Fruit fly (Drosophila melanogaster): ENCODE results near the gene shps.

shps gene

DNA sequence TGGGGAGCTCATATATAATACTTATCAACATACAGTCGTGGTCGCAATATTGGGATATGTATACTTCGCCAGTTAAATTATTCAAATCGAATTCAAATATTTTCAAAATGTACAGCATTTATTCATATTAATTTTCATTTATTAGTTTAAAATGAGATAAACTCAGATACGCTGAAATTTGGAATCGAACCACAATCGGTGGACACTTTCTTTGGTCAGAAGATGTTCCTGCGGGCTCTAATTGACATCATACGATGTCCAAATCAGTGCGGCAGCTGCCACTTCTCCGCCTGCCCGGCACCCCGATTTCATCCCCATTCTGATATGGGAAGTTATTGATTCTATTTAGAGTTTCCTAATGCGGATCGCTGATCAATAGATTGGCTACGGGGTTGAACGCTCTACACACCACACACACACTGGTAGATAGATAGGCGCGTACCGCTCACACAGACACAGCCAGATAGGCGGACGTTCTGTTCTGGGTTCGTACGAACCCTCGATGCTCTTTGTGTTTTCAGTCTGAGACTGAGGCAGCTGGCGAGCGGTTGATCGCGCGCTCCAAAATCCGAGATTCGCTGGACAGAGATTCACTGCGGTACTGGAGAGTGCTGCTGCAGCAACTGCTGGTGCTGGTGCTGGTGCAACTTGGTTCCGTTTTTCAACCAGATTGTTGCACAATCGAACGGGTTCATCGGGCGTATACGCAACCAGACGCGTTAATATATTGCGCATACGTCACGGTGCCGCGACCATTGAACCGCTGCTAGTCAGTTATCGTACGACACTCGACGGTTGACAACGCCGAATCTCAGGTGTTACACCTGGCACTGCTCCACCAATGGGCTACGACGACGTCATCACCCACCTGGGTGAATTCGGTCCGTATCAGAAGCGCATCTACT lies 3.0 kb upstream of the shps start, which contains the start of gene Orct:
Gene Orct, plus strand, starts transcription at position 157 of the 905 bp plus-strand sequence.
- TF ChIP-seq CG12605 (GFP tag; IDR thresholded peaks at IDR 0.05) = no peak
- peak; percentile 65 for TF ChIP-seq CG14655 (GFP tag; optimal IDR thresholded peaks at IDR 0.05)
- peak; percentile 65 for TF ChIP-seq Snoo (tag; optimal IDR thresholded peaks at IDR 0.05)
- TF ChIP-seq CG9948 (tag; optimal IDR thresholded peaks at IDR 0.05) = peak; percentile 50
- peak; percentile 52 for TF ChIP-seq CG8301 (tag; optimal IDR thresholded peaks at IDR 0.05)
- no peak for TF ChIP-seq rn (GFP tag; IDR thresholded peaks at IDR 0.05)
- peak; percentile 59 for TF ChIP-seq EcR (GFP tag; optimal IDR thresholded peaks at IDR 0.05)
- no peak for TF ChIP-seq Ets98B (GFP tag; IDR thresholded peaks at IDR 0.05)
- no peak for TF ChIP-seq CG10348 (GFP tag; IDR thresholded peaks at IDR 0.05)
- TF ChIP-seq Pif1B (GFP tag; optimal IDR thresholded peaks at IDR 0.05) = peak; percentile 21
- peak; percentile 76 for TF ChIP-seq CG8159 (tag; optimal IDR thresholded peaks at IDR 0.05)
- TF ChIP-seq gl (tag; optimal IDR thresholded peaks at IDR 0.05) = no peak
- peak; percentile 60 for TF ChIP-seq CG15710 (tag; optimal IDR thresholded peaks at IDR 0.05)
- TF ChIP-seq CG13204 (GFP tag; optimal IDR thresholded peaks at IDR 0.05) = peak; percentile 96
- peak; percentile 34 for TF ChIP-seq CG17806 (tag; optimal IDR thresholded peaks at IDR 0.05)
- no peak; the same call in 2 of the 3 replicates for TF ChIP-seq CG4496 (GFP tag; IDR thresholded peaks at IDR 0.05)
- TF ChIP-seq CG34367 (tag; optimal IDR thresholded peaks at IDR 0.05) = peak; percentile 6
- TF ChIP-seq CG32121 (GFP tag; IDR thresholded peaks at IDR 0.05) = peak; percentile 46; the same call in 1 of the 2 replicates
- peak; percentile 47; the same call in 2 of the 3 replicates for TF ChIP-seq fd96Ca (GFP tag; IDR thresholded peaks at IDR 0.05)
- TF ChIP-seq Pif1A (GFP tag; optimal IDR thresholded peaks at IDR 0.05) = peak; percentile 65

DNA sequence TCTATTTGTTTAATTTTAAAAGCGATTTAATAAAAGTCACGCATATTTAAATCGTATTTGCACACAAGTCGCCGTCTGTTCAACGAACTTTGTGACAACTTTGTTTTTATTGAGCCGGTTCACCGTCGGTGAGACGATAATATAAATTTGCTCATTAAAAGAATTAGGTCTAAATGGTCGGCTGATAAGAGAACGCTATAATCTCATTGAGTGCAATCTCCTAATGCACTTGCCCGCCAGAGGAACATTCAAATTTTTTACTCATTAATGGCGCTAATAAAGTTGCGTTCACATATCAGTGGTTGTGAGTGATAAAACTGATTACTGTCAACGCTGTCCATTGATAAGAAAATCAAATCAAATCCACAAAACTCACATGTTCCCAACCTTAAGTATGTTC lies 634 bp upstream of the shps start:
- TF ChIP-seq gl (tag; optimal IDR thresholded peaks at IDR 0.05) = no peak

DNA sequence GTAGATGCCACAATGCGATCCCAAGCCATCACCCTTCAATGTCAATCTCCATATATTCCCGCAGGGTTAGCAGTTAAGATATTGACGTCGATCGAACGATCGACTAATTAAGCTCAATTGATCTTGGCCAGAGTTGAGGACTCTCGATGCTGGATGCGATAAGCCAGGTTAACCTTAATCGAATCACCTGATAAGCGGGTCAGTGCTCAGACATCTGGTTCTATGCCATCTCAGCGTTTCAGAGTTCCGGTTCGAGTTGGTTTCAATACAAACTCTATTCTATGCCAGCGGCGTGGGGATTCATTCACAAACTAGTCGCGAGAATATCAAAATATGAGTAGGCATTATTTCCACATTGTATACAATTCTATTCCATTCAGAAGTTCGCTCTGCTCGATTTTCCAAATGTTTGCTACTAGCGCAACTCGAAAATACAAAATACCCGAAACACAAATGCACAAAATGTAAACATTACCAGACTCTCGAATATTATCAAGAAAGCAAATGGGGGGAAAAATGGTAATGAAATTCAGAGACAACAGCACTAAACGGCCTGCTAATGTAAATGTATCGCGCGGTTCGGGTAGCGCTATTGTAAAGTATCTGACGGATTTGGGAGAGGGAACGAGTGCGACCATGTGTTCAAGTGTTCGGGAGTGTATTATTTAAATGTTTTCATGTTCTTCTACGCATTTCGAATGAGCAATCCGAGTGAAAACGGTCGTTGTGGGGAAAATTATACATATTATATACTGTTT lies 3.4 kb downstream of the shps start:
- TF ChIP-seq fd96Ca (GFP tag; IDR thresholded peaks at IDR 0.05) (no peak), Pif1B (GFP tag; optimal IDR thresholded peaks at IDR 0.05) (no peak), CG32121 (GFP tag; IDR thresholded peaks at IDR 0.05) (no peak), CG34367 (tag; optimal IDR thresholded peaks at IDR 0.05) (no peak), Ets98B (GFP tag; IDR thresholded peaks at IDR 0.05) (no peak), CG12605 (GFP tag; IDR thresholded peaks at IDR 0.05) (no peak), CG8159 (tag; optimal IDR thresholded peaks at IDR 0.05) (no peak), CG13204 (GFP tag; optimal IDR thresholded peaks at IDR 0.05) (no peak), CG17806 (tag; optimal IDR thresholded peaks at IDR 0.05) (no peak), CG8301 (tag; optimal IDR thresholded peaks at IDR 0.05) (no peak), CG15710 (tag; optimal IDR thresholded peaks at IDR 0.05) (no peak), CG10348 (GFP tag; IDR thresholded peaks at IDR 0.05) (no peak), Pif1A (GFP tag; optimal IDR thresholded peaks at IDR 0.05) (no peak), rn (GFP tag; IDR thresholded peaks at IDR 0.05) (no peak), CG4496 (GFP tag; IDR thresholded peaks at IDR 0.05) (no peak), CG14655 (GFP tag; optimal IDR thresholded peaks at IDR 0.05) (no peak), EcR (GFP tag; optimal IDR thresholded peaks at IDR 0.05) (no peak), CG9948 (tag; optimal IDR thresholded peaks at IDR 0.05) (no peak)

DNA sequence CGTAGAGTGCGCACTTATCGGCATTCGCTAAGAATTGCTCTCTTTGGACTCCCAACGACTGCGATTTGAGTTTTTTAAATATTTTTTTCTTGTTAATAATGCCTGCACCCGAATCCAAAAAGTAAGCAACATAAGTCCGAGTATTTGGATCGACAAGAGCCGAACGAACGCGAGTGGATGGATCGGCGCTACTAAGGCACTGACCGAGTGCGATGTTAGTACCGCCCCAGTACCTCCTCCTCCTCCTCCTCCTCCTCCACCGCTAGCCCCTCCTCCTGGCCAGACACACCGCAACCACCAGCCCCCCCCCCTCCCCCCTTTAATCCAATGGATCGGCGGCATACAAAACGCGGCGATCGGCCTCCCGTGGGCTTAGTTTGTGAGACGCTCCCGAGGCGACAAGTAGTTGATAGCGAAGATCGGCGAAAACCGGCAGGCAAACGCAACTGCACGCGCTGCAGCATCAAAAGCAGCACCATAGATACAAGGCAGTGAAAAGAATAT lies 4.3 kb downstream of the shps start, which contains the start of gene CG6356:
Gene CG6356, plus strand, starts transcription at position 374 of the 504 bp plus-strand sequence.
- TF ChIP-seq Pif1B (GFP tag; optimal IDR thresholded peaks at IDR 0.05) (no peak), gl (tag; optimal IDR thresholded peaks at IDR 0.05) (no peak), CG8159 (tag; optimal IDR thresholded peaks at IDR 0.05) (no peak), CG14655 (GFP tag; optimal IDR thresholded peaks at IDR 0.05) (peak; percentile 55), CG4496 (GFP tag; IDR thresholded peaks at IDR 0.05) (peak; percentile 67), CG10348 (GFP tag; IDR thresholded peaks at IDR 0.05) (no peak), fd96Ca (GFP tag; IDR thresholded peaks at IDR 0.05) (peak; percentile 50; the same call in 1 of the 3 replicates), CG15710 (tag; optimal IDR thresholded peaks at IDR 0.05) (no peak), Ets98B (GFP tag; IDR thresholded peaks at IDR 0.05) (peak; percentile 42; the same call in 1 of the 2 replicates), CG17806 (tag; optimal IDR thresholded peaks at IDR 0.05) (no peak), rn (GFP tag; IDR thresholded peaks at IDR 0.05) (no peak), EcR (GFP tag; optimal IDR thresholded peaks at IDR 0.05) (peak; percentile 60), Snoo (tag; optimal IDR thresholded peaks at IDR 0.05) (no peak), CG32121 (GFP tag; IDR thresholded peaks at IDR 0.05) (peak; percentile 62; the same call in 1 of the 2 replicates), D1 (tag; optimal IDR thresholded peaks at IDR 0.05) (no peak), CG9948 (tag; optimal IDR thresholded peaks at IDR 0.05) (no peak), CG8301 (tag; optimal IDR thresholded peaks at IDR 0.05) (peak; percentile 25), CG13204 (GFP tag; optimal IDR thresholded peaks at IDR 0.05) (peak; percentile 86), CG34367 (tag; optimal IDR thresholded peaks at IDR 0.05) (no peak), Pif1A (GFP tag; optimal IDR thresholded peaks at IDR 0.05) (no peak), CG12605 (GFP tag; IDR thresholded peaks at IDR 0.05) (peak; percentile 47; the same call in 1 of the 2 replicates)

DNA sequence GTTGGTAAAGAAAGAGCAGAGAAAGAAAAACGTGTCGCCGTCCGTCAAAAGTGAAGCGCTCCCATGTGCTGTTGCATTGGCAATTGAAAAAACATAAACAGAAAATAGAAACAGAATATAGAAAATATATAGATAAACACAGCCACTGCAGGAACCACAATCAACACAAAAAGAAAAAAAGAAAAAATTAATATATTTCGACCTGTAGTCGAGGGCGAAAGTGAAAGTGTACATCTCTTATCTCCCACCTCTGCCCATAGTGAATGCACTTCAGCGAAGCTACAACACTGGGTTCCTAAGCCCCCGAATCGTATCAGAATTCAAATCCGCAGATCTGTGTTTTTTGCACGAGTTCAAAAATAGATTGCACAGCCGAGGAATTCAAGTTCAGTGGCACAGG lies 4.8 kb downstream of the shps start:
- TF ChIP-seq Snoo (tag; optimal IDR thresholded peaks at IDR 0.05) = no peak
- no peak for TF ChIP-seq Ets98B (GFP tag; IDR thresholded peaks at IDR 0.05)
- no peak for TF ChIP-seq fd96Ca (GFP tag; IDR thresholded peaks at IDR 0.05)
- no peak for TF ChIP-seq CG14655 (GFP tag; optimal IDR thresholded peaks at IDR 0.05)
- no peak for TF ChIP-seq CG10348 (GFP tag; IDR thresholded peaks at IDR 0.05)
